Fruit fly (Drosophila melanogaster): ENCODE data around the gene CG18170.

CG18170 gene

dm6 chr3L:1647276-1647919, 44.6 kb downstream of the CG18170 start, which contains the start of the genes CG17249 and Bro (continued):
- TF ChIP-seq Meics (GFP tag; optimal IDR thresholded peaks at IDR 0.05): peak; percentile 87
- no peak for TF ChIP-seq chm (GFP tag; IDR thresholded peaks at IDR 0.05)
- no peak for TF ChIP-seq seq (GFP tag; IDR thresholded peaks at IDR 0.05)
- TF ChIP-seq MESR4 (GFP tag; optimal IDR thresholded peaks at IDR 0.05): peak; percentile 78
- no peak for TF ChIP-seq HHEX (GFP tag; optimal IDR thresholded peaks at IDR 0.05)
- no peak for TF ChIP-seq CG9437 (GFP tag; optimal IDR thresholded peaks at IDR 0.05)
- no peak for TF ChIP-seq Atf-2 (GFP tag; optimal IDR thresholded peaks at IDR 0.05)
- no peak for TF ChIP-seq CG7556 (GFP tag; optimal IDR thresholded peaks at IDR 0.05)
- no peak for TF ChIP-seq crol (GFP tag; IDR thresholded peaks at IDR 0.05)
- no peak for TF ChIP-seq CG18262 (tag; optimal IDR thresholded peaks at IDR 0.05)
- TF ChIP-seq Elba2 (GFP tag; optimal IDR thresholded peaks at IDR 0.05): peak; percentile 91
- TF ChIP-seq CG11456 (GFP tag; IDR thresholded peaks at IDR 0.05): no peak
- TF ChIP-seq CG9215 (GFP tag; IDR thresholded peaks at IDR 0.05): no peak
- TF ChIP-seq mld (GFP tag; IDR thresholded peaks at IDR 0.05; ENCODE audit: partially characterized antibody): no peak
- TF ChIP-seq sob (GFP tag; IDR thresholded peaks at IDR 0.05): no peak
- no peak for TF ChIP-seq CG2889 (GFP tag; IDR thresholded peaks at IDR 0.05)
- 0 out of 2 replicates have a peak, but pooled peaks have one; percentile 11 for TF ChIP-seq CG32767 (GFP tag; IDR thresholded peaks at IDR 0.05)
- TF ChIP-seq CG2712 (tag; optimal IDR thresholded peaks at IDR 0.05): peak; percentile 24
- no peak for TF ChIP-seq pros (GFP tag; optimal IDR thresholded peaks at IDR 0.05)
- TF ChIP-seq dmrt11E (tag; optimal IDR thresholded peaks at IDR 0.05): no peak
- TF ChIP-seq CG31388 (GFP tag; optimal IDR thresholded peaks at IDR 0.05): no peak
- no peak for TF ChIP-seq CG17359 (tag; optimal IDR thresholded peaks at IDR 0.05)
- peak; percentile 93 for TF ChIP-seq CG3847 (GFP tag; IDR thresholded peaks at IDR 0.05)
- TF ChIP-seq Ptx1 (GFP tag; IDR thresholded peaks at IDR 0.05): 0 out of 2 replicates have a peak, but pooled peaks have one; percentile 27
- no peak for TF ChIP-seq aop (GFP tag; IDR thresholded peaks at IDR 0.05)
- no peak for TF ChIP-seq br (optimal IDR thresholded peaks at IDR 0.05)
- TF ChIP-seq salm (tag; optimal IDR thresholded peaks at IDR 0.05): no peak
- no peak for TF ChIP-seq H15 (GFP tag; IDR thresholded peaks at IDR 0.05)
- TF ChIP-seq Hand (GFP tag; optimal IDR thresholded peaks at IDR 0.05): no peak
- TF ChIP-seq pho (GFP tag; optimal IDR thresholded peaks at IDR 0.05): peak; percentile 50
- no peak for TF ChIP-seq CG1602 (GFP tag; optimal IDR thresholded peaks at IDR 0.05)
- no peak for TF ChIP-seq CG32532 (GFP tag; IDR thresholded peaks at IDR 0.05)
- TF ChIP-seq CG2875 (GFP tag; optimal IDR thresholded peaks at IDR 0.05): no peak
- no peak for TF ChIP-seq ind (GFP tag; optimal IDR thresholded peaks at IDR 0.05)
- TF ChIP-seq corto (GFP tag; optimal IDR thresholded peaks at IDR 0.05): no peak
- TF ChIP-seq B-H1 (GFP tag; IDR thresholded peaks at IDR 0.05): no peak
- no peak for TF ChIP-seq Gug (GFP tag; IDR thresholded peaks at IDR 0.05)
- peak; percentile 40; the same call in 1 of the 2 replicates for TF ChIP-seq Dref (GFP tag; IDR thresholded peaks at IDR 0.05)
- TF ChIP-seq Optix (GFP tag; IDR thresholded peaks at IDR 0.05): no peak
- TF ChIP-seq dm (GFP tag; optimal IDR thresholded peaks at IDR 0.05): peak; percentile 39
- TF ChIP-seq Lpt (GFP tag; optimal IDR thresholded peaks at IDR 0.05): no peak
- no peak for TF ChIP-seq wek (GFP tag; optimal IDR thresholded peaks at IDR 0.05)
- TF ChIP-seq ranshi (GFP tag; IDR thresholded peaks at IDR 0.05): no peak
- peak; percentile 12 for TF ChIP-seq gcm2 (GFP tag; optimal IDR thresholded peaks at IDR 0.05)
- no peak for TF ChIP-seq CG14050 (GFP tag; IDR thresholded peaks at IDR 0.05)
- no peak for TF ChIP-seq CG10366 (GFP tag; IDR thresholded peaks at IDR 0.05)
- TF ChIP-seq Dbx (GFP tag; IDR thresholded peaks at IDR 0.05): 0 out of 3 replicates have a peak, but pooled peaks have one; percentile 39
- no peak for TF ChIP-seq ash1 (GFP tag; optimal IDR thresholded peaks at IDR 0.05)
- TF ChIP-seq Pdp1 (GFP tag; optimal IDR thresholded peaks at IDR 0.05): peak in 1 of 2 experiments; percentile 62
- no peak for TF ChIP-seq psq (GFP tag; optimal IDR thresholded peaks at IDR 0.05)
- TF ChIP-seq otp (GFP tag; IDR thresholded peaks at IDR 0.05): no peak
- TF ChIP-seq CG6813 (GFP tag; optimal IDR thresholded peaks at IDR 0.05): no peak

All from whole organism, embryonic.